Worm (Caenorhabditis elegans) whole organism, L4 larva: ENCODE measurements around the gene C28C12.1.

Experiments used
- T26A8.4 ChIP-seq: fragments of 200-800 bp; sonication (Bioruptor generic); IDR thresholded peaks from 2 replicates; pipeline ENCODE4 v1.3.6; 2022; ENCODE audit warnings: missing genetic modification characterization, missing compliant biosample characterization
- fkh-10 ChIP-seq: fragments of 150-350 bp; optimal IDR thresholded peaks from 2 replicates; lab custom pipeline; 2014; ENCODE audit warnings: missing biosample characterization, missing genetic modification reagents, missing genetic modification characterization
- hlh-11 ChIP-seq: fragments of 200-800 bp; sonication (Bioruptor generic); optimal IDR thresholded peaks from 2 replicates; lab custom pipeline; 2018; ENCODE audit warnings: mild to moderate bottlenecking, missing genetic modification characterization, missing compliant biosample characterization
- hmg-1.1 ChIP-seq: fragments of 200-800 bp; sonication (Bioruptor generic); IDR thresholded peaks from 2 replicates; pipeline ENCODE4 v1.3.6; 2022; ENCODE audit warnings: missing genetic modification reagents, missing genetic modification characterization, missing compliant biosample characterization
- madf-5 ChIP-seq, 2 experiments: fragments of 200-800 bp; sonication (Bioruptor generic); IDR thresholded peaks; 2 replicates each; pipeline ENCODE4 v1.3.6; 2022; ENCODE audit warnings: missing compliant biosample characterization in 2 of 2, missing genetic modification characterization in 2 of 2
- nhr-77 ChIP-seq: fragments of 150-350 bp; optimal IDR thresholded peaks from 2 replicates; lab custom pipeline; 2014; ENCODE audit warnings: missing biosample characterization, missing genetic modification characterization
- pha-4 ChIP-seq, 2 experiments: fragments of 150-350 bp in 1 of 2; fragments of 200-800 bp in 1 of 2; sonication (Bioruptor generic) in 1 of 2; IDR thresholded peaks in 1 of 2; optimal IDR thresholded peaks in 1 of 2; 2 replicates each; pipeline versions ENCODE4 v1.3.6 to Lab custom; 2014 to 2022; ENCODE audit warnings: missing genetic modification characterization in 2 of 2, missing genetic modification reagents in 2 of 2, missing biosample characterization in 1 of 2, missing compliant biosample characterization in 1 of 2
- skn-1 ChIP-seq: fragments of 150-350 bp; optimal IDR thresholded peaks from 2 replicates; lab custom pipeline; 2014; ENCODE audit warnings: missing biosample characterization, missing genetic modification characterization
- snpc-4 ChIP-seq: fragments of 150-350 bp; optimal IDR thresholded peaks from 2 replicates; lab custom pipeline; 2014; ENCODE audit warnings: missing biosample characterization, missing genetic modification characterization
- zfp-2 ChIP-seq: sonication (generic microtip); optimal IDR thresholded peaks from 2 replicates; lab custom pipeline; 2016; ENCODE audit warnings: mild to moderate bottlenecking, missing genetic modification characterization, missing compliant biosample characterization
- ztf-11 ChIP-seq: fragments of 150-350 bp; optimal IDR thresholded peaks from 2 replicates; lab custom pipeline; 2014; ENCODE audit warnings: missing biosample characterization, missing genetic modification characterization

DNA sequence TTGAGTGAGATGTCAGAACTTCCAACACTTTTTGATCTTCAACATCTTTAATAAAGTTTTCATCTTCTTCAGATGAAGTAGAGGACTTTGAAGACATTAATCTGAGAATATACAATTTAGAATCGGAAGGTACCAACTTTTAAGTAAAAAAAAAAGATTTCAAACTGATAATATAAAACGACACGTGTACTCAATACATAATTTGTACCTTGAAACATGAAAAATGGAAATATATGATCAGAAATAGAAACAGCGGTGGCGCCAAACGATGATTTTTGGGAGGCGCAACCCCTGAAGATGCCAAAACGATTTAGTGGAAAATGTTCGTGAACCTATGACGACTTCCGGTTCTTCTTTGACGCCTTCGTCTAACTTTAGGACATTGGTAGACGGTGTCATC lies 29.0 kb upstream of the C28C12.1 start, which contains the start of gene oat-1:
- TF ChIP-seq nhr-77 (tag; lab: Kevin White, UChicago) = no peak
- no peak for TF ChIP-seq snpc-4 (tag; lab: Kevin White, UChicago)
- no peak for TF ChIP-seq hlh-11 (tag; lab: Kevin White, UChicago)
- no peak for TF ChIP-seq fkh-10 (GFP tag; lab: Kevin White, UChicago)
- TF ChIP-seq skn-1 (tag; lab: Kevin White, UChicago) = no peak
- TF ChIP-seq ztf-11 = no peak
- no peak for TF ChIP-seq T26A8.4 (GFP tag; lab: Robert Waterston, UW)
- TF ChIP-seq hmg-1.1 (GFP tag; lab: Robert Waterston, UW) = no peak
- no peak for TF ChIP-seq zfp-2 (tag; lab: Kevin White, UChicago)
- no peak for TF ChIP-seq madf-5 (GFP tag; IDR thresholded peaks at IDR 0.05; lab: Robert Waterston, UW)
- no peak for TF ChIP-seq pha-4 (GFP tag; IDR thresholded peaks at IDR 0.05; lab: Robert Waterston, UW)
- no peak for TF ChIP-seq pha-4 (tag; optimal IDR thresholded peaks at IDR 0.05; lab: Kevin White, UChicago)
